Fruit fly (Drosophila melanogaster): ENCODE results near the gene capt.

Gene capt

DNA sequence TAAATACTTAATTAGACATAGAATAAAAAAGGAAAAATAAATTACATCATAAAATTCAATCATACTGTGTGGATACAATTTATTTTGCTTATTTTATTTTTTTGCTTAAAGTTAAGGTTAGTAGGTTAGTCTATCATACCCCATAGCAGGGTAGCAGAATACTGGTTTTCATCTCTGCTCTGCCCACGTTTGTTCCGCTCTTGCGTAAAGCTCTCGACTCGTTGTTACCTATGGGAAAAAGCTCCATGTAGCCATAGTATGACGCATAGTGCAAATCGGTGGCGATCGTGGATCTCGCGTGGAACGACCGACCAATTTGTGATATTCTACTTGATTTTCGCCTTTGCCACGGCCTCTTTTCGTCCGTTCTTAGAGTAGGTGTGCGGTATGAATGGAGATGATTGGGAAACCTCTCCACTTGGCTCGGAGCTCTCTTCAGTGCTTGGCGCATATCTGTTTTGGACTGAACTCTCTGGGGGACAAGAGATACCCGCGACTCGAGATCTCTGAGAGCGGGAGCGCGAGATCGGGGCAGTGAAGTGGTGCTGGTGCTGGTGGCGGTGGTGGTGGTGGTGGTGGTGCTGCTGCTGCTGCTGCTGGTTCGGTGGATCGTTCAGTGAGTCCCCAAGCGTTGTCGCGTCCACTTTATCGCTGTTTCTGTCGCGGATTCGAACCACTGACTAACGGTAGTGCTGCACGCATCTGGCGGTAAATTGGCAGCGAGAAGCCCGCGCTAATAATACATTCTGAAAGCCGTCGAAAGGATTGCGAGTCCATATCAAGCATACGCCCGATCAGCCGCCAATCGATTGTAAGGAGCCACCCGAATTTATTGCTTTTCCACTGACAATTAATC is 27.8 kb upstream of the capt start, which contains the start of gene CG5001 (continued):
- no peak for TF ChIP-seq CG18764 (GFP tag; optimal IDR thresholded peaks at IDR 0.05)
- TF ChIP-seq CG10543 (GFP tag; optimal IDR thresholded peaks at IDR 0.05) = peak; percentile 77
- TF ChIP-seq Chrac-16 (GFP tag; optimal IDR thresholded peaks at IDR 0.05) = peak; percentile 78
- TF ChIP-seq CG34224 (GFP tag; IDR thresholded peaks at IDR 0.05; ENCODE audit: partially characterized antibody) = peak; percentile 50; the same call in 1 of the 3 replicates
- TF ChIP-seq ara (GFP tag; IDR thresholded peaks at IDR 0.05) = peak; percentile 76
- TF ChIP-seq CG4328 (GFP tag; optimal IDR thresholded peaks at IDR 0.05) = peak; percentile 84
- peak; percentile 83 for TF ChIP-seq CG14441 (GFP tag; IDR thresholded peaks at IDR 0.05)
- TF ChIP-seq schlank (tag; optimal IDR thresholded peaks at IDR 0.05) = peak; percentile 25
- peak; percentile 7; the same call in 1 of the 3 replicates for TF ChIP-seq Optix (GFP tag; IDR thresholded peaks at IDR 0.05)
- TF ChIP-seq CG5245 (GFP tag; optimal IDR thresholded peaks at IDR 0.05) = peak; percentile 82
- TF ChIP-seq CG9609 (GFP tag; optimal IDR thresholded peaks at IDR 0.05) = peak; percentile 57
- peak; percentile 94 for TF ChIP-seq gem (tag; optimal IDR thresholded peaks at IDR 0.05)
- peak; percentile 61 for TF ChIP-seq CG6854 (GFP tag; optimal IDR thresholded peaks at IDR 0.05)
- TF ChIP-seq ken (GFP tag; IDR thresholded peaks at IDR 0.05) = peak; percentile 63; the same call in 1 of the 3 replicates
- TF ChIP-seq ind (GFP tag; optimal IDR thresholded peaks at IDR 0.05) = peak; percentile 87
- TF ChIP-seq cg (GFP tag; optimal IDR thresholded peaks at IDR 0.05) = peak; percentile 62
- TF ChIP-seq tin (GFP tag; optimal IDR thresholded peaks at IDR 0.05) = peak; percentile 79
- TF ChIP-seq CG8944 (GFP tag; optimal IDR thresholded peaks at IDR 0.05) = peak; percentile 50
- TF ChIP-seq gro (GFP tag; optimal IDR thresholded peaks at IDR 0.05) = peak; percentile 67
- TF ChIP-seq odd (GFP tag; optimal IDR thresholded peaks at IDR 0.05) = no peak
- peak; percentile 61 for TF ChIP-seq E2f2 (GFP tag; IDR thresholded peaks at IDR 0.05)
- TF ChIP-seq CG4854 (GFP tag; optimal IDR thresholded peaks at IDR 0.05) = peak; percentile 63
- TF ChIP-seq ro (GFP tag; IDR thresholded peaks at IDR 0.05) = peak; percentile 52
- peak; percentile 89 for TF ChIP-seq CG6689 (GFP tag; IDR thresholded peaks at IDR 0.05)
- TF ChIP-seq CG6813 (GFP tag; optimal IDR thresholded peaks at IDR 0.05) = peak; percentile 75
- 0 out of 2 replicates have a peak, but pooled peaks have one; percentile 46 for TF ChIP-seq CG10321 (GFP tag; IDR thresholded peaks at IDR 0.05)
- no peak for TF ChIP-seq TFAM (GFP tag; optimal IDR thresholded peaks at IDR 0.05)
- TF ChIP-seq dm (GFP tag; optimal IDR thresholded peaks at IDR 0.05) = peak; percentile 34
- TF ChIP-seq jigr1 (GFP tag; IDR thresholded peaks at IDR 0.05) = no peak
- TF ChIP-seq ERR (GFP tag; optimal IDR thresholded peaks at IDR 0.05) = peak; percentile 50
- no peak for TF ChIP-seq fd102C (GFP tag; optimal IDR thresholded peaks at IDR 0.05)
- no peak for TF ChIP-seq Neu2 (GFP tag; optimal IDR thresholded peaks at IDR 0.05; ENCODE audit: borderline replicate concordance)
- peak; percentile 88 for TF ChIP-seq E2f1 (GFP tag; IDR thresholded peaks at IDR 0.05)
- TF ChIP-seq CG6765 (GFP tag; optimal IDR thresholded peaks at IDR 0.05) = peak; percentile 80
- peak; percentile 64 for TF ChIP-seq CG9437 (GFP tag; optimal IDR thresholded peaks at IDR 0.05)
- no peak for TF ChIP-seq Elba2 (GFP tag; optimal IDR thresholded peaks at IDR 0.05)
- no peak for TF ChIP-seq CG1832 (GFP tag; optimal IDR thresholded peaks at IDR 0.05)
- TF ChIP-seq Gsc (GFP tag; IDR thresholded peaks at IDR 0.05) = peak; percentile 40; the same call in 1 of the 2 replicates
- TF ChIP-seq Max (GFP tag; optimal IDR thresholded peaks at IDR 0.05) = peak; percentile 70
- no peak for TF ChIP-seq NC2α (GFP tag; optimal IDR thresholded peaks at IDR 0.05)
- TF ChIP-seq cas (GFP tag; IDR thresholded peaks at IDR 0.05) = peak; percentile 81; the same call in 1 of the 2 replicates
- peak; percentile 81 for TF ChIP-seq CG3281 (GFP tag; optimal IDR thresholded peaks at IDR 0.05)
- peak; percentile 77 for TF ChIP-seq CG11696 (GFP tag; IDR thresholded peaks at IDR 0.05)
- TF ChIP-seq CG43689 (GFP tag; IDR thresholded peaks at IDR 0.05) = peak; percentile 47; the same call in 1 of the 2 replicates
- peak; percentile 86 for TF ChIP-seq Dek (tag; optimal IDR thresholded peaks at IDR 0.05)
- no peak for TF ChIP-seq nau (GFP tag; optimal IDR thresholded peaks at IDR 0.05)
- peak; percentile 36; the same call in 1 of the 4 replicates for TF ChIP-seq Dll (GFP tag; IDR thresholded peaks at IDR 0.05; ENCODE audit: partially characterized antibody)
- TF ChIP-seq corto (GFP tag; optimal IDR thresholded peaks at IDR 0.05) = no peak
- TF ChIP-seq gsb-n (tag; optimal IDR thresholded peaks at IDR 0.05) = peak; percentile 88
